Worm (Caenorhabditis elegans): ENCODE measurements around the gene trxr-2.

The trxr-2 gene

ce11 chrIII:8865294-8865766, 48.2 kb upstream of the trxr-2 start (continued):
- TF ChIP-seq lir-3 (tag; optimal IDR thresholded peaks at IDR 0.05; ENCODE audit: poor library complexity) (peak; percentile 55), ztf-4 (tag; optimal IDR thresholded peaks at IDR 0.05) (peak; percentile 56), lin-39 (tag; optimal IDR thresholded peaks at IDR 0.05) (peak; percentile 7), pqm-1 (tag; optimal IDR thresholded peaks at IDR 0.05) (no peak), aha-1 (tag; optimal IDR thresholded peaks at IDR 0.05) (no peak), fkh-10 (GFP tag; optimal IDR thresholded peaks at IDR 0.05) (no peak), ztf-11 (tag; optimal IDR thresholded peaks at IDR 0.05) (peak in 1 of 2 experiments; percentile 36), nhr-28 (tag; optimal IDR thresholded peaks at IDR 0.05) (no peak), nhr-47 (tag; optimal IDR thresholded peaks at IDR 0.05) (peak; percentile 80), ceh-88 (GFP tag; IDR thresholded peaks at IDR 0.05) (peak; percentile 54; the same call in 1 of the 2 replicates), zip-4 (GFP tag; optimal IDR thresholded peaks at IDR 0.05) (peak; percentile 35), nhr-90 (tag; optimal IDR thresholded peaks at IDR 0.05; ENCODE audit: poor library complexity) (peak; percentile 82), ceh-8 (GFP tag; optimal IDR thresholded peaks at IDR 0.05) (peak; percentile 55), egl-27 (tag; optimal IDR thresholded peaks at IDR 0.05) (no peak), Y116A8C.19 (tag; optimal IDR thresholded peaks at IDR 0.05; ENCODE audit: borderline replicate concordance) (no peak), ets-5 (GFP tag; IDR thresholded peaks at IDR 0.05) (no peak), fkh-4 (tag; optimal IDR thresholded peaks at IDR 0.05; ENCODE audit: borderline replicate concordance) (no peak), lin-13 (GFP tag; optimal IDR thresholded peaks at IDR 0.05) (peak; percentile 69), alr-1 (tag; optimal IDR thresholded peaks at IDR 0.05; ENCODE audit: borderline replicate concordance) (no peak), C04F5.9 (tag; optimal IDR thresholded peaks at IDR 0.05) (peak; percentile 74), sptf-1 (tag; optimal IDR thresholded peaks at IDR 0.05) (no peak), nhr-85 (tag) (peak; percentile 74), blmp-1 (tag; optimal IDR thresholded peaks at IDR 0.05) (peak; percentile 29), nhr-76 (tag; optimal IDR thresholded peaks at IDR 0.05) (no peak), irx-1 (tag; optimal IDR thresholded peaks at IDR 0.05) (no peak), C34B4.2 (tag; optimal IDR thresholded peaks at IDR 0.05) (peak; percentile 60), ama-1 (optimal IDR thresholded peaks at IDR 0.05) (peak; percentile 96), ces-1 (GFP tag; optimal IDR thresholded peaks at IDR 0.05) (no peak), egl-13 (tag; optimal IDR thresholded peaks at IDR 0.05) (no peak), lin-15B (tag; optimal IDR thresholded peaks at IDR 0.05) (peak; percentile 2), F16B12.6 (tag; optimal IDR thresholded peaks at IDR 0.05) (peak; percentile 18), sup-37 (GFP tag; optimal IDR thresholded peaks at IDR 0.05) (peak; percentile 62), jun-1 (tag; optimal IDR thresholded peaks at IDR 0.05) (peak; percentile 22), mdl-1 (tag; optimal IDR thresholded peaks at IDR 0.05) (peak in 1 of 2 experiments; percentile 45), nhr-20 (tag; optimal IDR thresholded peaks at IDR 0.05) (peak; percentile 94), unc-98 (GFP tag; IDR thresholded peaks at IDR 0.05) (peak; percentile 48; the same call in 1 of the 2 replicates), mef-2 (tag; optimal IDR thresholded peaks at IDR 0.05) (no peak), sox-4 (tag; optimal IDR thresholded peaks at IDR 0.05) (no peak), fos-1 (tag; optimal IDR thresholded peaks at IDR 0.05) (peak; percentile 57), ceh-82 (tag; optimal IDR thresholded peaks at IDR 0.05) (peak in 2 of 3 experiments; percentile 34 to 61), unc-62 (GFP tag; optimal IDR thresholded peaks at IDR 0.05) (no peak), snu-23 (GFP tag; optimal IDR thresholded peaks at IDR 0.05) (peak; percentile 94)

- TF ChIP-seq ces-1 (GFP tag; optimal IDR thresholded peaks at IDR 0.05) (no peak), efl-1 (optimal IDR thresholded peaks at IDR 0.05) (no peak), efl-1 (GFP tag; optimal IDR thresholded peaks at IDR 0.05 in 1 of 2) (peak in 1 of 2 experiments; percentile 63)
Measured at ce11 chrIII:8866038-8866437, 47.5 kb upstream of the trxr-2 start.
